Worm (Caenorhabditis elegans) whole organism, late embryonic: ENCODE measurements around the gene lec-1.
A peak's percentile ranks its signal among the peaks of the same experiment; 100 is the strongest.

Experiments used
- C38D4.7 ChIP-seq: fragments of 200-800 bp; sonication (Bioruptor generic); optimal IDR thresholded peaks from 2 replicates; lab custom pipeline; 2018; ENCODE audit warnings: mild to moderate bottlenecking, missing genetic modification characterization, moderate library complexity, missing compliant biosample characterization
- F13H6.1 ChIP-seq: sonication (generic microtip); optimal IDR thresholded peaks from 2 replicates; lab custom pipeline; 2016; ENCODE audit warnings: missing genetic modification characterization, missing compliant biosample characterization
- ahr-1 ChIP-seq: sonication (generic microtip); optimal IDR thresholded peaks from 2 replicates; lab custom pipeline; 2016; ENCODE audit warnings: missing genetic modification characterization, missing compliant biosample characterization
- ceh-18 ChIP-seq: sonication (generic microtip); optimal IDR thresholded peaks from 2 replicates; lab custom pipeline; 2016; ENCODE audit warnings: missing genetic modification characterization, missing compliant biosample characterization
- ceh-19 ChIP-seq: fragments of 200-800 bp; sonication (Bioruptor generic); optimal IDR thresholded peaks from 2 replicates; lab custom pipeline; 2018; ENCODE audit warnings: mild to moderate bottlenecking, missing genetic modification characterization, missing compliant biosample characterization
- ceh-2 ChIP-seq: sonication (generic microtip); optimal IDR thresholded peaks from 2 replicates; lab custom pipeline; 2016; ENCODE audit warnings: missing genotype, missing genetic modification characterization, missing compliant biosample characterization
- ceh-24 ChIP-seq: sonication (generic microtip); optimal IDR thresholded peaks from 2 replicates; lab custom pipeline; 2016; ENCODE audit warnings: mild to moderate bottlenecking, missing genetic modification characterization, missing compliant biosample characterization
- ceh-31 ChIP-seq: sonication (generic microtip); optimal IDR thresholded peaks from 2 replicates; lab custom pipeline; 2016; ENCODE audit warnings: missing genetic modification characterization, missing compliant biosample characterization
- ceh-48 ChIP-seq: sonication (generic microtip); optimal IDR thresholded peaks from 2 replicates; lab custom pipeline; 2016; ENCODE audit warnings: missing genetic modification characterization, inconsistent platforms, missing compliant biosample characterization
- ceh-6 ChIP-seq: fragments of 200-800 bp; sonication (Bioruptor generic); optimal IDR thresholded peaks from 2 replicates; lab custom pipeline; 2018; ENCODE audit warnings: mild to moderate bottlenecking, missing genetic modification characterization, missing compliant biosample characterization
- ceh-9 ChIP-seq: sonication (generic microtip); optimal IDR thresholded peaks from 2 replicates; lab custom pipeline; 2016; ENCODE audit warnings: mild to moderate bottlenecking, missing genetic modification characterization, inconsistent platforms, missing compliant biosample characterization
- eyg-1 ChIP-seq: sonication (generic microtip); optimal IDR thresholded peaks from 2 replicates; lab custom pipeline; 2016; ENCODE audit warnings: missing genotype, missing genetic modification characterization, missing compliant biosample characterization
- fax-1 ChIP-seq: sonication (generic microtip); optimal IDR thresholded peaks from 2 replicates; lab custom pipeline; 2016; ENCODE audit warnings: missing genotype, missing genetic modification characterization, missing compliant biosample characterization
- gmeb-2 ChIP-seq: sonication (generic microtip); optimal IDR thresholded peaks from 2 replicates; lab custom pipeline; 2016; ENCODE audit warnings: missing genetic modification characterization, inconsistent platforms, missing compliant biosample characterization
- hlh-13 ChIP-seq: fragments of 200-800 bp; sonication (Bioruptor generic); optimal IDR thresholded peaks from 2 replicates; lab custom pipeline; 2018; ENCODE audit warnings: mild to moderate bottlenecking, missing genetic modification characterization, missing compliant biosample characterization
- hlh-8 ChIP-seq: sonication (generic microtip); optimal IDR thresholded peaks from 2 replicates; lab custom pipeline; 2016; ENCODE audit warnings: missing genotype, missing genetic modification characterization, missing compliant biosample characterization
- lim-6 ChIP-seq: sonication (generic microtip); optimal IDR thresholded peaks from 2 replicates; lab custom pipeline; 2016; ENCODE audit warnings: missing genetic modification characterization, missing compliant biosample characterization
- lin-11 ChIP-seq: fragments of 200-800 bp; sonication (Bioruptor generic); optimal IDR thresholded peaks from 2 replicates; lab custom pipeline; 2018; ENCODE audit warnings: mild to moderate bottlenecking, missing genetic modification characterization, missing compliant biosample characterization
- madf-2 ChIP-seq: sonication (generic microtip); optimal IDR thresholded peaks from 2 replicates; lab custom pipeline; 2017; ENCODE audit warnings: missing genetic modification characterization, missing compliant biosample characterization
- nhr-11 ChIP-seq: fragments of 150-350 bp; optimal IDR thresholded peaks from 2 replicates; lab custom pipeline; 2014; ENCODE audit warnings: missing biosample characterization, missing genetic modification characterization
- npax-4 ChIP-seq: sonication (generic microtip); optimal IDR thresholded peaks from 2 replicates; lab custom pipeline; 2016; ENCODE audit warnings: missing genetic modification characterization, missing compliant biosample characterization
- odd-2 ChIP-seq: sonication (generic microtip); optimal IDR thresholded peaks from 2 replicates; lab custom pipeline; 2017; ENCODE audit warnings: antibody characterized with exemption, mild to moderate bottlenecking, missing genetic modification characterization, missing compliant biosample characterization
- pag-3 ChIP-seq: sonication (generic microtip); optimal IDR thresholded peaks from 2 replicates; lab custom pipeline; 2016; ENCODE audit warnings: missing compliant biosample characterization, missing genetic modification characterization, borderline replicate concordance
- pat-9 ChIP-seq: fragments of 200-800 bp; sonication (Bioruptor generic); optimal IDR thresholded peaks from 2 replicates; lab custom pipeline; 2018; ENCODE audit warnings: mild to moderate bottlenecking, missing genetic modification characterization, moderate library complexity, missing compliant biosample characterization
- pax-1 ChIP-seq: fragments of 150-350 bp; optimal IDR thresholded peaks from 2 replicates; lab custom pipeline; 2014; ENCODE audit warnings: missing biosample characterization, missing genetic modification characterization
- pha-2 ChIP-seq: sonication (generic microtip); optimal IDR thresholded peaks from 2 replicates; lab custom pipeline; 2017; ENCODE audit warnings: mild to moderate bottlenecking, missing genetic modification characterization, missing compliant biosample characterization
- pha-4 ChIP-seq: fragments of 150-350 bp; optimal IDR thresholded peaks from 2 replicates; lab custom pipeline; 2018; ENCODE audit warnings: missing biosample characterization, missing genetic modification reagents, missing genetic modification characterization
- pqm-1 ChIP-seq: sonication (generic microtip); optimal IDR thresholded peaks from 2 replicates; lab custom pipeline; 2016; ENCODE audit warnings: missing genetic modification characterization, missing compliant biosample characterization
- pros-1 ChIP-seq: fragments of 150-350 bp; optimal IDR thresholded peaks from 2 replicates; lab custom pipeline; 2014; ENCODE audit warnings: missing biosample characterization, missing genetic modification reagents, missing genetic modification characterization
- rnt-1 ChIP-seq: sonication (generic microtip); optimal IDR thresholded peaks from 2 replicates; lab custom pipeline; 2016; ENCODE audit warnings: missing genetic modification characterization, missing compliant biosample characterization
- sdc-2 ChIP-seq: sonication (generic microtip); optimal IDR thresholded peaks from 2 replicates; lab custom pipeline; 2016; ENCODE audit warnings: missing genotype, missing genetic modification characterization, missing compliant biosample characterization
- tbx-2 ChIP-seq: sonication (generic microtip); optimal IDR thresholded peaks from 2 replicates; lab custom pipeline; 2016; ENCODE audit warnings: missing genetic modification characterization, missing compliant biosample characterization
- unc-3 ChIP-seq, 2 experiments: fragments of 200-800 bp in 1 of 2; sonication (Bioruptor generic) in 1 of 2; sonication (generic microtip) in 1 of 2; conservative IDR thresholded peaks in 1 of 2; optimal IDR thresholded peaks in 1 of 2; 2 replicates each; pipeline versions ENCODE4 v1.3.6 to Lab custom; 2016 to 2022; ENCODE audit warnings: missing compliant biosample characterization in 2 of 2, missing genetic modification characterization in 2 of 2, missing genetic modification reagents in 1 of 2
- unc-42 ChIP-seq: sonication (generic microtip); optimal IDR thresholded peaks from 2 replicates; lab custom pipeline; 2016; ENCODE audit warnings: missing genotype, missing genetic modification characterization, missing compliant biosample characterization
- unc-55 ChIP-seq: sonication (generic microtip); optimal IDR thresholded peaks from 2 replicates; lab custom pipeline; 2017; ENCODE audit warnings: missing biosample characterization, missing genetic modification reagents, missing genetic modification characterization
- unc-86 ChIP-seq: sonication (generic microtip); optimal IDR thresholded peaks from 2 replicates; lab custom pipeline; 2016; ENCODE audit warnings: missing genetic modification characterization, missing compliant biosample characterization
- zip-5 ChIP-seq: sonication (generic microtip); optimal IDR thresholded peaks from 2 replicates; lab custom pipeline; 2016; ENCODE audit warnings: missing genetic modification characterization, missing compliant biosample characterization

lec-1 gene

DNA sequence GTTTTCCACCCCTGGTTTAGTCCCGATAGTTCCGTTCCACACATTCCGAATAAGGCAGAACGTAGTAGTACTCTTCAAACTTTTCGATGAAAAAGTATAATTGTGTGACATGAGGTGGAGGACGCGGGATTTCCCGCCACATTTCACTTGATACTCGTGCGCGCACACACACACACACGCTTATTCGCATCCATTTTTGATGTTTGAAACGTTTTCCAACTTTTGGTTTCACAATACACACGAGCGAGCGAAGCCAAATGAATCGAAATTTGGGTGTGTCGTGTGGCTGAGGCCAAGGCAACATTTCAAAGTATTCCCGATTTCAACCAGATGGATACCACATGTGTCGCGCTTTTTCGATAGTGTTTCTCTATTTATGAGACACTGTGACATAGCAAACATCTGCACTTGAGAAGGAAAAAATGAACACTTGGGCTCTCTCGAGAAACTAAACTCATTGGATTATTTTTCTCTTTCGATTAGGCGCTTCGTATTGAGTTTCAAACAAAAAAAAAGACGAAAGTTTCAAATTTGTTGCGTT, 1.7 kb upstream of the lec-1 start:
- TF ChIP-seq ceh-2 (tag; lab: Kevin White, UChicago), result no peak
- no peak for TF ChIP-seq ceh-48 (tag; lab: Kevin White, UChicago)
- TF ChIP-seq hlh-8 (tag; lab: Kevin White, UChicago), result peak; percentile 57
- TF ChIP-seq eyg-1 (tag; lab: Kevin White, UChicago), result no peak
- no peak for TF ChIP-seq nhr-11 (tag; lab: Kevin White, UChicago)
- no peak for TF ChIP-seq gmeb-2
- TF ChIP-seq madf-2 (tag; lab: Kevin White, UChicago), result no peak
- no peak for TF ChIP-seq ceh-24 (tag; lab: Kevin White, UChicago)
- TF ChIP-seq ceh-19, result peak; percentile 10
- no peak for TF ChIP-seq unc-3 (GFP tag; conservative IDR thresholded peaks at IDR 0.05; lab: Robert Waterston, UW)
- TF ChIP-seq unc-3 (tag; optimal IDR thresholded peaks at IDR 0.05; lab: Kevin White, UChicago), result no peak
- no peak for TF ChIP-seq zip-5 (tag; lab: Kevin White, UChicago)
- no peak for TF ChIP-seq unc-86
- no peak for TF ChIP-seq sdc-2 (tag; lab: Kevin White, UChicago)
- no peak for TF ChIP-seq unc-55 (GFP tag; lab: Kevin White, UChicago)

- TF ChIP-seq F13H6.1 (tag; lab: Kevin White, UChicago) (no peak), npax-4 (tag; lab: Kevin White, UChicago) (no peak), rnt-1 (tag; lab: Kevin White, UChicago) (no peak), ceh-18 (no peak), ceh-31 (tag; lab: Kevin White, UChicago) (no peak), unc-86 (no peak), unc-42 (tag; lab: Kevin White, UChicago) (no peak), ceh-9 (no peak), gmeb-2 (no peak), pat-9 (tag; lab: Kevin White, UChicago) (no peak), unc-3 (GFP tag; conservative IDR thresholded peaks at IDR 0.05; lab: Robert Waterston, UW) (no peak), unc-3 (tag; optimal IDR thresholded peaks at IDR 0.05; lab: Kevin White, UChicago) (no peak), madf-2 (tag; lab: Kevin White, UChicago) (no peak), pqm-1 (tag; lab: Kevin White, UChicago) (no peak), C38D4.7 (GFP tag; lab: Kevin White, UChicago) (no peak)
- TF ChIP-seq, all 69 proteins: peak for 0
These were observed 513 bp downstream of the lec-1 start for ce11 chrII:13195706-13196417.

DNA sequence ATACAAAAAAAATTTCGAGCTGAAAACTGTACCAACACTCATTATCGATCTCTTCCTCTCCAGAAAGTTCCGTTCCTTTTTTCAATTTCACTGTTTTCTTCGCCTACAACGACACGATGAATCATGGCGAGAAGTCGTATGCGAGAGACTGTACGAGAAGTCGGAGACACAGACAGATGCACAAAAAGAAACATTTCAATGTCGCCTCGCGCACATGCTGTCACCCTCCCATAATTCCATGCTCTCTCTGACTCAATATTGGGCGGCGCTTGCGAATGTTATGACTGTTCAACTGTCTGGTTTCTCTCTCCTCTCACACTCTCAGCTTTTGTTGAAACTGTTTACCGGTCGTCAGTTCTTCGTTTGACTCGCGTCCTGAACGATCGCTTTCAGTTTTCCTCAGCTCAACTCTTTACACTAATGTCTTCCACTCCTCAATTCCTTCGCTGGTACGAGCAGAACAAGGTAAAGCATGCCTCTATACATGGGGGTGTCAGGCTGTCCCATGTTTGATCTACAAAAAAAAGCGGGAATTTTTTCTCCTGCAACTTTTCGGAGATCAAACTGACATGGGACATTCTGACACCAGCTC, 1.4 kb downstream of the lec-1 start:
- no peak for TF ChIP-seq pax-1 (tag; lab: Kevin White, UChicago)
- TF ChIP-seq madf-2 (tag; lab: Kevin White, UChicago), result no peak
- TF ChIP-seq lin-11 (tag; lab: Kevin White, UChicago), result no peak
- no peak for TF ChIP-seq ahr-1 (tag; lab: Kevin White, UChicago)
- TF ChIP-seq lim-6, result no peak
- no peak for TF ChIP-seq unc-55 (GFP tag; lab: Kevin White, UChicago)

- TF ChIP-seq odd-2 (no peak), pros-1 (tag; lab: Kevin White, UChicago) (no peak), ceh-6 (GFP tag; lab: Kevin White, UChicago) (no peak), ceh-9 (no peak), ceh-31 (tag; lab: Kevin White, UChicago) (peak; percentile 35), hlh-13 (GFP tag; lab: Kevin White, UChicago) (no peak), tbx-2 (peak; percentile 40), pag-3 (tag; lab: Kevin White, UChicago) (no peak), pha-4 (tag; lab: Kevin White, UChicago) (no peak), pha-2 (tag; lab: Kevin White, UChicago) (no peak), ceh-19 (no peak), zip-5 (tag; lab: Kevin White, UChicago) (no peak), fax-1 (tag; lab: Kevin White, UChicago) (no peak)
These were observed 3.5 kb downstream of the lec-1 start for ce11 chrII:13198845-13199244.
